Worm (Caenorhabditis elegans) whole organism, late embryonic: ENCODE measurements around the gene T16H12.3.

Experiments used
- C08G9.2 ChIP-seq: sonication (generic microtip); optimal IDR thresholded peaks from 2 replicates; lab custom pipeline; 2016; ENCODE audit warnings: mild to moderate bottlenecking, missing genetic modification characterization, moderate library complexity, missing compliant biosample characterization
- F13H6.1 ChIP-seq: sonication (generic microtip); optimal IDR thresholded peaks from 2 replicates; lab custom pipeline; 2016; ENCODE audit warnings: missing genetic modification characterization, missing compliant biosample characterization
- K02D7.2 ChIP-seq: sonication (generic microtip); optimal IDR thresholded peaks from 2 replicates; lab custom pipeline; 2017; ENCODE audit warnings: mild to moderate bottlenecking, missing genetic modification characterization, missing compliant biosample characterization
- K09A11.1 ChIP-seq: sonication (generic microtip); optimal IDR thresholded peaks from 2 replicates; lab custom pipeline; 2017; ENCODE audit warnings: antibody characterized with exemption, mild to moderate bottlenecking, missing genetic modification characterization, missing compliant biosample characterization; ENCODE audit not compliant: insufficient read depth
- ahr-1 ChIP-seq: sonication (generic microtip); optimal IDR thresholded peaks from 2 replicates; lab custom pipeline; 2016; ENCODE audit warnings: missing genetic modification characterization, missing compliant biosample characterization
- ama-1 ChIP-seq: fragments of 150-350 bp; optimal IDR thresholded peaks from 2 replicates; lab custom pipeline; 2014
- ceh-14 ChIP-seq: sonication (generic microtip); optimal IDR thresholded peaks from 2 replicates; lab custom pipeline; 2016; ENCODE audit warnings: missing genotype, missing genetic modification characterization, missing compliant biosample characterization
- ceh-18 ChIP-seq: sonication (generic microtip); optimal IDR thresholded peaks from 2 replicates; lab custom pipeline; 2016; ENCODE audit warnings: missing genetic modification characterization, missing compliant biosample characterization
- ceh-19 ChIP-seq: fragments of 200-800 bp; sonication (Bioruptor generic); optimal IDR thresholded peaks from 2 replicates; lab custom pipeline; 2018; ENCODE audit warnings: mild to moderate bottlenecking, missing genetic modification characterization, missing compliant biosample characterization
- ceh-2 ChIP-seq: sonication (generic microtip); optimal IDR thresholded peaks from 2 replicates; lab custom pipeline; 2016; ENCODE audit warnings: missing genotype, missing genetic modification characterization, missing compliant biosample characterization
- ceh-24 ChIP-seq: sonication (generic microtip); optimal IDR thresholded peaks from 2 replicates; lab custom pipeline; 2016; ENCODE audit warnings: mild to moderate bottlenecking, missing genetic modification characterization, missing compliant biosample characterization
- ceh-30 ChIP-seq: fragments of 150-350 bp; optimal IDR thresholded peaks from 2 replicates; lab custom pipeline; 2014; ENCODE audit warnings: missing biosample characterization, missing genetic modification characterization
- ceh-31 ChIP-seq: sonication (generic microtip); optimal IDR thresholded peaks from 2 replicates; lab custom pipeline; 2016; ENCODE audit warnings: missing genetic modification characterization, missing compliant biosample characterization
- ceh-48 ChIP-seq: sonication (generic microtip); optimal IDR thresholded peaks from 2 replicates; lab custom pipeline; 2016; ENCODE audit warnings: missing genetic modification characterization, inconsistent platforms, missing compliant biosample characterization
- che-1 ChIP-seq: sonication (generic microtip); optimal IDR thresholded peaks from 2 replicates; lab custom pipeline; 2016; ENCODE audit warnings: mild to moderate bottlenecking, missing genetic modification characterization, missing compliant biosample characterization
- dve-1 ChIP-seq: sonication (generic microtip); optimal IDR thresholded peaks from 2 replicates; lab custom pipeline; 2017; ENCODE audit warnings: antibody characterized with exemption, mild to moderate bottlenecking, missing genetic modification characterization, missing compliant biosample characterization
- elt-2 ChIP-seq: sonication (generic microtip); optimal IDR thresholded peaks from 2 replicates; lab custom pipeline; 2016; ENCODE audit warnings: missing genetic modification reagents, missing genetic modification characterization, missing compliant biosample characterization
- elt-4 ChIP-seq: sonication (generic microtip); optimal IDR thresholded peaks from 2 replicates; lab custom pipeline; 2016; ENCODE audit warnings: missing genetic modification characterization, missing compliant biosample characterization
- ets-4 ChIP-seq: sonication (generic microtip); optimal IDR thresholded peaks from 2 replicates; lab custom pipeline; 2016; ENCODE audit warnings: missing genetic modification characterization, missing compliant biosample characterization
- fax-1 ChIP-seq: sonication (generic microtip); optimal IDR thresholded peaks from 2 replicates; lab custom pipeline; 2016; ENCODE audit warnings: missing genotype, missing genetic modification characterization, missing compliant biosample characterization
- fkh-6 ChIP-seq: sonication (generic microtip); optimal IDR thresholded peaks from 2 replicates; lab custom pipeline; 2016; ENCODE audit warnings: missing genetic modification characterization, missing compliant biosample characterization
- hlh-13 ChIP-seq: fragments of 200-800 bp; sonication (Bioruptor generic); optimal IDR thresholded peaks from 2 replicates; lab custom pipeline; 2018; ENCODE audit warnings: mild to moderate bottlenecking, missing genetic modification characterization, missing compliant biosample characterization
- hlh-15 ChIP-seq: sonication (generic microtip); optimal IDR thresholded peaks from 2 replicates; lab custom pipeline; 2016; ENCODE audit warnings: missing genetic modification characterization, missing compliant biosample characterization
- hlh-30 ChIP-seq: sonication (generic microtip); optimal IDR thresholded peaks from 2 replicates; lab custom pipeline; 2017; ENCODE audit warnings: antibody characterized with exemption, missing genetic modification characterization, missing compliant biosample characterization; ENCODE audit not compliant: insufficient read depth
- hlh-6 ChIP-seq: sonication (generic microtip); optimal IDR thresholded peaks from 2 replicates; lab custom pipeline; 2016; ENCODE audit warnings: missing genotype, missing genetic modification characterization, missing compliant biosample characterization
- hlh-8 ChIP-seq: sonication (generic microtip); optimal IDR thresholded peaks from 2 replicates; lab custom pipeline; 2016; ENCODE audit warnings: missing genotype, missing genetic modification characterization, missing compliant biosample characterization
- madf-2 ChIP-seq: sonication (generic microtip); optimal IDR thresholded peaks from 2 replicates; lab custom pipeline; 2017; ENCODE audit warnings: missing genetic modification characterization, missing compliant biosample characterization
- mec-3 ChIP-seq: sonication (generic microtip); optimal IDR thresholded peaks from 2 replicates; lab custom pipeline; 2016; ENCODE audit warnings: borderline replicate concordance, missing genetic modification characterization, missing compliant biosample characterization
- nhr-11 ChIP-seq: fragments of 150-350 bp; optimal IDR thresholded peaks from 2 replicates; lab custom pipeline; 2014; ENCODE audit warnings: missing biosample characterization, missing genetic modification characterization
- pha-4 ChIP-seq: fragments of 150-350 bp; optimal IDR thresholded peaks from 2 replicates; lab custom pipeline; 2018; ENCODE audit warnings: missing biosample characterization, missing genetic modification reagents, missing genetic modification characterization
- pros-1 ChIP-seq: fragments of 150-350 bp; optimal IDR thresholded peaks from 2 replicates; lab custom pipeline; 2014; ENCODE audit warnings: missing biosample characterization, missing genetic modification reagents, missing genetic modification characterization
- ref-2 ChIP-seq: sonication (generic microtip); optimal IDR thresholded peaks from 2 replicates; lab custom pipeline; 2016; ENCODE audit warnings: missing genetic modification characterization, missing compliant biosample characterization
- rnt-1 ChIP-seq: sonication (generic microtip); optimal IDR thresholded peaks from 2 replicates; lab custom pipeline; 2016; ENCODE audit warnings: missing genetic modification characterization, missing compliant biosample characterization
- sdc-2 ChIP-seq: sonication (generic microtip); optimal IDR thresholded peaks from 2 replicates; lab custom pipeline; 2016; ENCODE audit warnings: missing genotype, missing genetic modification characterization, missing compliant biosample characterization
- sox-4 ChIP-seq: sonication (generic microtip); optimal IDR thresholded peaks from 2 replicates; lab custom pipeline; 2017; ENCODE audit warnings: mild to moderate bottlenecking, missing genetic modification characterization, inconsistent platforms, missing compliant biosample characterization
- tbx-2 ChIP-seq: sonication (generic microtip); optimal IDR thresholded peaks from 2 replicates; lab custom pipeline; 2016; ENCODE audit warnings: missing genetic modification characterization, missing compliant biosample characterization
- tbx-7 ChIP-seq: sonication (generic microtip); optimal IDR thresholded peaks from 2 replicates; lab custom pipeline; 2016; ENCODE audit warnings: missing genotype, missing genetic modification characterization, missing compliant biosample characterization
- unc-3 ChIP-seq, 2 experiments: fragments of 200-800 bp in 1 of 2; sonication (Bioruptor generic) in 1 of 2; sonication (generic microtip) in 1 of 2; conservative IDR thresholded peaks in 1 of 2; optimal IDR thresholded peaks in 1 of 2; 2 replicates each; pipeline versions ENCODE4 v1.3.6 to Lab custom; 2016 to 2022; ENCODE audit warnings: missing compliant biosample characterization in 2 of 2, missing genetic modification characterization in 2 of 2, missing genetic modification reagents in 1 of 2
- unc-55 ChIP-seq: sonication (generic microtip); optimal IDR thresholded peaks from 2 replicates; lab custom pipeline; 2017; ENCODE audit warnings: missing biosample characterization, missing genetic modification reagents, missing genetic modification characterization
- unc-86 ChIP-seq: sonication (generic microtip); optimal IDR thresholded peaks from 2 replicates; lab custom pipeline; 2016; ENCODE audit warnings: missing genetic modification characterization, missing compliant biosample characterization
- zip-5 ChIP-seq: sonication (generic microtip); optimal IDR thresholded peaks from 2 replicates; lab custom pipeline; 2016; ENCODE audit warnings: missing genetic modification characterization, missing compliant biosample characterization
- ztf-16 ChIP-seq: sonication (generic microtip); optimal IDR thresholded peaks from 2 replicates; lab custom pipeline; 2017; ENCODE audit warnings: missing genetic modification characterization, missing compliant biosample characterization

The T16H12.3 gene

ce11 chrIII:10069278-10069677 is 13.8 kb downstream of the T16H12.3 start, which contains the start of gene T16G12.6:
T16G12.6 (plus strand) TSS chrIII:10069578.
- TF ChIP-seq unc-86 = no peak
- no peak for TF ChIP-seq elt-4 (tag; lab: Kevin White, UChicago)
- TF ChIP-seq ceh-24 = no peak
- TF ChIP-seq pros-1 (tag; lab: Kevin White, UChicago) = no peak
- no peak for TF ChIP-seq fkh-6 (tag; lab: Kevin White, UChicago)

ce11 chrIII:10064140-10064539 is 19.0 kb downstream of the T16H12.3 start, which contains the start of gene ekl-6:
ekl-6 (plus strand) TSS chrIII:10064404.
- TF ChIP-seq hlh-13 (GFP tag; lab: Kevin White, UChicago) = no peak
- peak; percentile 53 for TF ChIP-seq elt-2 (tag; lab: Kevin White, UChicago)
- TF ChIP-seq zip-5 (tag; lab: Kevin White, UChicago) = peak; percentile 79
- peak; percentile 15 for TF ChIP-seq rnt-1 (tag; lab: Kevin White, UChicago)
- no peak for TF ChIP-seq pha-4 (tag; lab: Kevin White, UChicago)
- TF ChIP-seq hlh-30 (tag; lab: Kevin White, UChicago) = no peak
- TF ChIP-seq unc-3 (GFP tag; conservative IDR thresholded peaks at IDR 0.05; lab: Robert Waterston, UW) = no peak
- TF ChIP-seq unc-3 (tag; optimal IDR thresholded peaks at IDR 0.05; lab: Kevin White, UChicago) = no peak
- peak; percentile 40 for TF ChIP-seq F13H6.1 (tag; lab: Kevin White, UChicago)
- no peak for TF ChIP-seq ceh-19
- no peak for TF ChIP-seq ahr-1 (tag; lab: Kevin White, UChicago)
- no peak for TF ChIP-seq hlh-15 (tag; lab: Kevin White, UChicago)
- peak; percentile 35 for TF ChIP-seq mec-3
- no peak for TF ChIP-seq che-1 (tag; lab: Kevin White, UChicago)
- peak; percentile 90 for TF ChIP-seq ceh-2
- no peak for TF ChIP-seq dve-1 (tag; lab: Kevin White, UChicago)
- TF ChIP-seq ceh-18 (tag; lab: Kevin White, UChicago) = no peak
- peak; percentile 11 for TF ChIP-seq fax-1 (tag; lab: Kevin White, UChicago)
- TF ChIP-seq hlh-8 (tag; lab: Kevin White, UChicago) = peak; percentile 61
- TF ChIP-seq ama-1 (lab: Kevin White, UChicago) = no peak
- peak; percentile 85 for TF ChIP-seq ceh-31 (tag; lab: Kevin White, UChicago)
- TF ChIP-seq C08G9.2 (tag; lab: Kevin White, UChicago) = peak; percentile 84
- no peak for TF ChIP-seq hlh-6 (tag; lab: Kevin White, UChicago)
- TF ChIP-seq ets-4 (tag; lab: Kevin White, UChicago) = peak; percentile 74
- TF ChIP-seq tbx-2 = peak; percentile 86
- peak; percentile 16 for TF ChIP-seq sdc-2 (tag; lab: Kevin White, UChicago)
- TF ChIP-seq fkh-6 (tag; lab: Kevin White, UChicago) = no peak
- TF ChIP-seq K02D7.2 = no peak
- TF ChIP-seq tbx-7 (tag; lab: Kevin White, UChicago) = peak; percentile 83
- no peak for TF ChIP-seq ztf-16 (tag; lab: Kevin White, UChicago)
- TF ChIP-seq unc-55 (GFP tag; lab: Kevin White, UChicago) = no peak
- TF ChIP-seq ceh-48 (tag; lab: Kevin White, UChicago) = peak; percentile 42
- TF ChIP-seq ref-2 = peak; percentile 76
- TF ChIP-seq sox-4 = no peak
- no peak for TF ChIP-seq elt-4 (tag; lab: Kevin White, UChicago)
- TF ChIP-seq unc-86 = peak; percentile 14
- peak; percentile 21 for TF ChIP-seq ceh-14
- TF ChIP-seq K09A11.1 (tag; lab: Kevin White, UChicago) = no peak

ce11 chrIII:10060573-10060972 is 22.5 kb downstream of the T16H12.3 start, which contains the start of gene T16G12.13:
T16G12.13 (plus strand) TSS chrIII:10060865.
- no peak for TF ChIP-seq madf-2
- TF ChIP-seq zip-5 (tag; lab: Kevin White, UChicago) = no peak
- TF ChIP-seq tbx-2 = no peak
- no peak for TF ChIP-seq ahr-1 (tag; lab: Kevin White, UChicago)
- TF ChIP-seq ceh-30 (tag; lab: Kevin White, UChicago) = no peak
- TF ChIP-seq nhr-11 = no peak
- TF ChIP-seq, all 69 proteins: peak for 0
